Worm (Caenorhabditis elegans) whole organism, L1 larva: ENCODE measurements around the gene W02D7.11.

Experiments used
- C16A3.4 ChIP-seq: fragments of 150-350 bp; optimal IDR thresholded peaks from 2 replicates; lab custom pipeline; 2014; ENCODE audit warnings: missing biosample characterization, missing genetic modification characterization
- aha-1 ChIP-seq: fragments of 150-350 bp; optimal IDR thresholded peaks from 2 replicates; lab custom pipeline; 2014; ENCODE audit warnings: missing biosample characterization, missing genetic modification characterization
- ama-1 ChIP-seq: fragments of 150-350 bp; optimal IDR thresholded peaks from 2 replicates; lab custom pipeline; 2014
- blmp-1 ChIP-seq: fragments of 150-350 bp; optimal IDR thresholded peaks from 2 replicates; lab custom pipeline; 2014; ENCODE audit warnings: missing biosample characterization, missing genetic modification characterization
- elt-2 ChIP-seq: sonication (generic microtip); optimal IDR thresholded peaks from 2 replicates; lab custom pipeline; 2016; ENCODE audit warnings: missing genetic modification characterization, mild to moderate bottlenecking, inconsistent platforms, missing compliant biosample characterization, missing genetic modification reagents
- fos-1 ChIP-seq: fragments of 150-350 bp; optimal IDR thresholded peaks from 2 replicates; lab custom pipeline; 2014; ENCODE audit warnings: missing biosample characterization, missing genetic modification characterization
- hlh-4 ChIP-seq: sonication (generic microtip); optimal IDR thresholded peaks from 2 replicates; lab custom pipeline; 2016; ENCODE audit warnings: mild to moderate bottlenecking, missing genetic modification characterization, missing compliant biosample characterization
- mab-9 ChIP-seq: fragments of 200-800 bp; sonication (Bioruptor generic); IDR thresholded peaks from 2 replicates; pipeline ENCODE4 v1.3.6; 2022; ENCODE audit warnings: missing genetic modification reagents, missing genetic modification characterization, missing compliant biosample characterization
- mdl-1 ChIP-seq, 2 experiments: fragments of 150-350 bp; optimal IDR thresholded peaks; 2 replicates each; lab custom pipeline; 2014 to 2017; ENCODE audit warnings: missing biosample characterization in 2 of 2, missing genetic modification characterization in 2 of 2, inconsistent platforms in 1 of 2
- mep-1 ChIP-seq: fragments of 150-350 bp; optimal IDR thresholded peaks from 2 replicates; lab custom pipeline; 2014; ENCODE audit warnings: missing biosample characterization, missing genetic modification characterization
- nhr-237 ChIP-seq: fragments of 150-350 bp; optimal IDR thresholded peaks from 2 replicates; lab custom pipeline; 2014; ENCODE audit warnings: missing biosample characterization, missing genetic modification characterization
- nhr-77 ChIP-seq: fragments of 150-350 bp; optimal IDR thresholded peaks from 2 replicates; lab custom pipeline; 2014; ENCODE audit warnings: missing biosample characterization, missing genetic modification characterization
- snu-23 ChIP-seq: sonication (generic microtip); optimal IDR thresholded peaks from 2 replicates; lab custom pipeline; 2016; ENCODE audit warnings: missing genetic modification characterization, missing compliant biosample characterization
- unc-86 ChIP-seq: sonication (generic microtip); optimal IDR thresholded peaks from 2 replicates; lab custom pipeline; 2016; ENCODE audit warnings: missing genetic modification characterization, missing compliant biosample characterization

- no peak for TF ChIP-seq elt-2 (tag; lab: Kevin White, UChicago)
- no peak for TF ChIP-seq mep-1
- TF ChIP-seq C16A3.4 (tag; lab: Kevin White, UChicago) = no peak
- no peak for TF ChIP-seq nhr-77
- no peak for TF ChIP-seq hlh-4
- TF ChIP-seq nhr-237 (tag; lab: Kevin White, UChicago) = no peak
- no peak for TF ChIP-seq mdl-1 (tag; optimal IDR thresholded peaks at IDR 0.05; lab: Kevin White, UChicago)
- TF ChIP-seq unc-86 = no peak
- TF ChIP-seq ama-1 (lab: Kevin White, UChicago) = no peak
- no peak for TF ChIP-seq blmp-1
- TF ChIP-seq snu-23 (GFP tag; lab: Kevin White, UChicago) = no peak
- no peak for TF ChIP-seq fos-1 (tag; lab: Kevin White, UChicago)
- TF ChIP-seq mab-9 (GFP tag; lab: Robert Waterston, UW) = no peak
- TF ChIP-seq aha-1 (tag; lab: Kevin White, UChicago) = no peak
Observed at ce11 chrV:8349950-8350349, 45.6 kb upstream of the W02D7.11 start.
